Fruit fly (Drosophila melanogaster): ENCODE measurements around the gene ps.

Gene ps

dm6 chr3R:9459385-9460285 is 41.9 kb downstream of the ps start (continued):
- TF ChIP-seq CG8119 (GFP tag; IDR thresholded peaks at IDR 0.05) (peak; percentile 42; the same call in 1 of the 3 replicates), net (GFP tag; optimal IDR thresholded peaks at IDR 0.05) (peak; percentile 15), ss (GFP tag; optimal IDR thresholded peaks at IDR 0.05) (peak in 1 of 2 experiments; percentile 26), lz (GFP tag; optimal IDR thresholded peaks at IDR 0.05) (peak; percentile 66), CG6808 (GFP tag; optimal IDR thresholded peaks at IDR 0.05) (peak; percentile 63), CG31627 (GFP tag; optimal IDR thresholded peaks at IDR 0.05) (peak; percentile 40), CG11294 (GFP tag; IDR thresholded peaks at IDR 0.05) (peak; percentile 31; the same call in 1 of the 2 replicates)

- TF ChIP-seq CG6276 (GFP tag; optimal IDR thresholded peaks at IDR 0.05) (no peak), spab (GFP tag; optimal IDR thresholded peaks at IDR 0.05) (no peak), fd85E (GFP tag; optimal IDR thresholded peaks at IDR 0.05) (no peak), CG32006 (GFP tag; optimal IDR thresholded peaks at IDR 0.05) (no peak), Gug (GFP tag; IDR thresholded peaks at IDR 0.05) (no peak), Met (GFP tag; optimal IDR thresholded peaks at IDR 0.05) (no peak), CG10631 (GFP tag; optimal IDR thresholded peaks at IDR 0.05) (no peak), Hr38 (GFP tag; optimal IDR thresholded peaks at IDR 0.05) (no peak), pdm3 (GFP tag; optimal IDR thresholded peaks at IDR 0.05) (no peak), CG3032 (tag; optimal IDR thresholded peaks at IDR 0.05) (no peak), CG6163 (GFP tag; IDR thresholded peaks at IDR 0.05) (no peak), svp (GFP tag) (no peak), CG6792 (GFP tag; optimal IDR thresholded peaks at IDR 0.05) (no peak), CG16779 (tag; optimal IDR thresholded peaks at IDR 0.05) (no peak), Ets21C (GFP tag; optimal IDR thresholded peaks at IDR 0.05) (no peak), fd59A (GFP tag; optimal IDR thresholded peaks at IDR 0.05) (no peak)
Observed at dm6 chr3R:9460488-9461150, 42.9 kb downstream of the ps start, which contains the start of gene GstZ2. Gene GstZ2 (minus strand): TSS chr3R:9460652.

dm6 chr3R:9468109-9468508 is 50.4 kb downstream of the ps start:
- TF ChIP-seq Hr38 (GFP tag; optimal IDR thresholded peaks at IDR 0.05) (no peak), Hr4 (GFP tag; optimal IDR thresholded peaks at IDR 0.05) (no peak), svp (GFP tag) (peak; percentile 36), CG10631 (GFP tag; optimal IDR thresholded peaks at IDR 0.05) (no peak), Ets96B (tag; optimal IDR thresholded peaks at IDR 0.05) (no peak)

dm6 chr3R:9480396-9480795 is 62.7 kb downstream of the ps start:
- TF ChIP-seq CG9139 (GFP tag; optimal IDR thresholded peaks at IDR 0.05) (no peak), CG7368 (GFP tag; optimal IDR thresholded peaks at IDR 0.05) (no peak), Eip75B (GFP tag; optimal IDR thresholded peaks at IDR 0.05) (no peak), lz (GFP tag; optimal IDR thresholded peaks at IDR 0.05) (no peak), CG10631 (GFP tag; optimal IDR thresholded peaks at IDR 0.05) (peak; percentile 43), CG6792 (GFP tag; optimal IDR thresholded peaks at IDR 0.05) (no peak), CG32006 (GFP tag; optimal IDR thresholded peaks at IDR 0.05) (peak; percentile 54), Lpt (GFP tag; optimal IDR thresholded peaks at IDR 0.05) (peak; percentile 41), OdsH (GFP tag; optimal IDR thresholded peaks at IDR 0.05) (peak; percentile 28), Sox15 (GFP tag; optimal IDR thresholded peaks at IDR 0.05) (no peak), Hr39 (GFP tag; optimal IDR thresholded peaks at IDR 0.05) (no peak), CG11762 (GFP tag; optimal IDR thresholded peaks at IDR 0.05; ENCODE audit: insufficient read depth) (no peak), Met (GFP tag; optimal IDR thresholded peaks at IDR 0.05) (no peak), esn (GFP tag; optimal IDR thresholded peaks at IDR 0.05) (no peak), Ets21C (GFP tag; optimal IDR thresholded peaks at IDR 0.05) (no peak), CG34406 (GFP tag; optimal IDR thresholded peaks at IDR 0.05) (no peak), CG11294 (GFP tag; IDR thresholded peaks at IDR 0.05) (no peak; the same call in 1 of the 2 replicates), CG6854 (GFP tag; optimal IDR thresholded peaks at IDR 0.05) (no peak), CG4318 (GFP tag; optimal IDR thresholded peaks at IDR 0.05) (no peak), topi (GFP tag; optimal IDR thresholded peaks at IDR 0.05) (no peak), acj6 (GFP tag; optimal IDR thresholded peaks at IDR 0.05) (peak; percentile 8), fd59A (GFP tag; optimal IDR thresholded peaks at IDR 0.05) (no peak), ss (GFP tag; optimal IDR thresholded peaks at IDR 0.05) (no peak), Sox102F (GFP tag; optimal IDR thresholded peaks at IDR 0.05) (no peak), CG16779 (tag; optimal IDR thresholded peaks at IDR 0.05) (no peak), fd85E (GFP tag; optimal IDR thresholded peaks at IDR 0.05) (no peak), CG1621 (tag; optimal IDR thresholded peaks at IDR 0.05) (no peak), Eip93F (GFP tag; optimal IDR thresholded peaks at IDR 0.05) (no peak)

Measured in whole organism, prepupa.